Worm (Caenorhabditis elegans) whole organism, early embryonic: ENCODE data around the gene asp-19.

Experiments
- pes-1 ChIP-seq: fragments of 200-800 bp; sonication (Bioruptor generic); IDR thresholded peaks from 2 replicates; pipeline ENCODE4 v1.3.6; 2022; ENCODE audit warnings: missing genetic modification reagents, missing genetic modification characterization, missing compliant biosample characterization
- tbx-11 ChIP-seq: fragments of 200-800 bp; sonication (Bioruptor generic); IDR thresholded peaks from 2 replicates; pipeline ENCODE4 v1.3.6; 2022; ENCODE audit warnings: missing genetic modification characterization, missing compliant biosample characterization

DNA sequence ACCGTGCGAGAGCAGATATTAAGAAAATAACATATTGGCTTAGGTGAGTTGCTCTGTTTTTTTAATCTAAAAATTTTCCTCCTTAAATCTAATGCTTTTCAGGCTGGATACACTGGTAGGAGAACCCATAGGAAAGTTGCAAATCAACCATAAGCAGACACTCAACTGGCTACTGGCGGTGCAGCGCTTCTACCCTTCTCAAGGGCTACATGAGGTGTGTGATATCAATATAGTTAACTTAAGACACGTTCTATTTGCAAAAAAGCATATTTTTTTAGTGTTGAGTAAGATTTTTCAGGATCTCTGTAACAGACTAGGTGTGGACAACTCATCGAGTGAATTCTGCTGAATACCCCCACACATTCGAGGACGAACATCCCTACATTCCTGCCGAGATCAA, 21.2 kb downstream of the asp-19 start:
- no peak for TF ChIP-seq tbx-11 (GFP tag; lab: Robert Waterston, UW)
- no peak for TF ChIP-seq pes-1 (GFP tag; lab: Robert Waterston, UW)
